Fruit fly (Drosophila melanogaster) whole organism, embryonic: ENCODE data around the gene dind.
A peak's percentile ranks its signal among the peaks of the same experiment; 100 is the strongest.

Experiments used
- ATbp ChIP-seq: fragments of 200-800 bp; sonication (Bioruptor generic); optimal IDR thresholded peaks from 2 replicates; lab custom pipeline; 2017; ENCODE audit warnings: missing biosample characterization, mild to moderate bottlenecking, missing genetic modification characterization, missing genetic modification reagents
- Aef1 ChIP-seq: fragments of 200-800 bp; sonication (Bioruptor generic); IDR thresholded peaks from 3 replicates; pipeline ENCODE4 v1.3.6; 2022; ENCODE audit warnings: missing biosample characterization, missing genetic modification characterization
- Awh ChIP-seq: fragments of 200-800 bp; sonication (Bioruptor generic); IDR thresholded peaks from 2 replicates; pipeline ENCODE4, ENCODE4 v1.3.6; 2022; ENCODE audit warnings: missing biosample characterization, missing genetic modification characterization
- Bdp1 ChIP-seq: fragments of 200-800 bp; sonication (Bioruptor generic); optimal IDR thresholded peaks from 3 replicates; lab custom pipeline; 2016; ENCODE audit warnings: missing biosample characterization, missing genetic modification characterization
- CG13624 ChIP-seq: fragments of 200-800 bp; sonication (Bioruptor generic); optimal IDR thresholded peaks from 2 replicates; lab custom pipeline; 2016; ENCODE audit warnings: missing biosample characterization, missing genetic modification characterization
- CG1603 ChIP-seq: fragments of 200-800 bp; sonication (Bioruptor generic); optimal IDR thresholded peaks from 2 replicates; lab custom pipeline; 2019; ENCODE audit warnings: missing biosample characterization, mild to moderate bottlenecking, missing genetic modification characterization, moderate library complexity
- CG17328 ChIP-seq: fragments of 200-800 bp; sonication (Bioruptor generic); IDR thresholded peaks from 2 replicates; pipeline ENCODE4 v1.3.6; 2022; ENCODE audit warnings: missing biosample characterization, missing genetic modification characterization
- CG17385 ChIP-seq: fragments of 200-800 bp; sonication (Bioruptor generic); optimal IDR thresholded peaks from 3 replicates; lab custom pipeline; 2018; ENCODE audit warnings: missing biosample characterization, mild to moderate bottlenecking, missing genetic modification characterization
- CG18476 ChIP-seq: fragments of 200-800 bp; sonication (Bioruptor generic); optimal IDR thresholded peaks from 2 replicates; lab custom pipeline; 2016; ENCODE audit warnings: missing biosample characterization, mild to moderate bottlenecking, missing genetic modification characterization
- CG2120 ChIP-seq: fragments of 200-800 bp; sonication (Bioruptor generic); optimal IDR thresholded peaks from 3 replicates; lab custom pipeline; 2016; ENCODE audit warnings: missing biosample characterization, missing genetic modification characterization
- CG2678 ChIP-seq: fragments of 200-800 bp; sonication (Bioruptor generic); optimal IDR thresholded peaks from 3 replicates; lab custom pipeline; 2019; ENCODE audit warnings: missing biosample characterization, mild to moderate bottlenecking, missing genetic modification characterization, moderate library complexity
- CG2712 ChIP-seq: fragments of 200-800 bp; optimal IDR thresholded peaks from 3 replicates; lab custom pipeline; 2019; ENCODE audit warnings: missing biosample characterization, mild to moderate bottlenecking, missing genetic modification characterization, moderate library complexity
- CG30403 ChIP-seq: fragments of 200-800 bp; sonication (Bioruptor generic); optimal IDR thresholded peaks from 3 replicates; lab custom pipeline; 2016; ENCODE audit warnings: missing biosample characterization, missing genetic modification characterization
- CG7372 ChIP-seq: fragments of 200-800 bp; sonication (Bioruptor generic); IDR thresholded peaks from 2 replicates; pipeline ENCODE4 v1.3.6; 2022; ENCODE audit warnings: missing biosample characterization, missing genetic modification characterization
- CG7839 ChIP-seq: fragments of 200-800 bp; sonication (Bioruptor generic); optimal IDR thresholded peaks from 3 replicates; lab custom pipeline; 2018; ENCODE audit warnings: missing biosample characterization, mild to moderate bottlenecking, missing genetic modification characterization, moderate library complexity
- CG8388 ChIP-seq: fragments of 200-800 bp; sonication (Bioruptor generic); optimal IDR thresholded peaks from 2 replicates; lab custom pipeline; 2019; ENCODE audit warnings: missing biosample characterization, mild to moderate bottlenecking, missing genetic modification characterization, moderate library complexity
- CG9727 ChIP-seq: fragments of 200-800 bp; sonication (Bioruptor generic); optimal IDR thresholded peaks from 3 replicates; lab custom pipeline; 2017; ENCODE audit warnings: missing biosample characterization, mild to moderate bottlenecking, missing genetic modification characterization
- CG9932 ChIP-seq: fragments of 200-800 bp; sonication (Bioruptor generic); IDR thresholded peaks from 2 replicates; pipeline ENCODE4 v1.3.6; 2022; ENCODE audit warnings: missing biosample characterization, missing genetic modification characterization
- Deaf1 ChIP-seq: fragments of 200-800 bp; optimal IDR thresholded peaks from 3 replicates; lab custom pipeline; 2019; ENCODE audit warnings: missing biosample characterization, mild to moderate bottlenecking, missing genetic modification characterization, moderate library complexity
- Dek ChIP-seq: fragments of 200-800 bp; sonication (Bioruptor generic); optimal IDR thresholded peaks from 3 replicates; lab custom pipeline; 2019; ENCODE audit warnings: missing biosample characterization, mild to moderate bottlenecking, missing genetic modification characterization, moderate library complexity
- Ets65A ChIP-seq: fragments of 200-800 bp; sonication (Bioruptor generic); peaks from one replicate; lab custom pipeline; 2016; ENCODE audit warnings: missing biosample characterization, missing genetic modification characterization
- HHEX ChIP-seq: fragments of 200-800 bp; sonication (Bioruptor generic); optimal IDR thresholded peaks from 3 replicates; lab custom pipeline; 2017; ENCODE audit warnings: missing biosample characterization, mild to moderate bottlenecking, missing genetic modification characterization, missing genetic modification reagents
- Hr3 ChIP-seq: fragments of 200-800 bp; sonication (Bioruptor generic); optimal IDR thresholded peaks from 3 replicates; lab custom pipeline; 2016; ENCODE audit warnings: missing biosample characterization, missing genetic modification characterization
- Hsf ChIP-seq: fragments of 200-800 bp; sonication (Bioruptor generic); optimal IDR thresholded peaks from 3 replicates; lab custom pipeline; 2016; ENCODE audit warnings: missing biosample characterization, missing genetic modification characterization
- NC2α ChIP-seq: fragments of 200-800 bp; sonication (Bioruptor generic); optimal IDR thresholded peaks from 2 replicates; lab custom pipeline; 2016; ENCODE audit warnings: missing biosample characterization, missing genetic modification characterization
- Oli ChIP-seq: fragments of 200-800 bp; sonication (Bioruptor generic); optimal IDR thresholded peaks from 2 replicates; lab custom pipeline; 2018; ENCODE audit warnings: missing biosample characterization, mild to moderate bottlenecking, missing genetic modification characterization, moderate library complexity
- Opbp ChIP-seq: fragments of 200-800 bp; sonication (Bioruptor generic); IDR thresholded peaks from 3 replicates; pipeline ENCODE4 v1.3.6; 2022; ENCODE audit warnings: missing biosample characterization, missing genetic modification characterization; ENCODE audit not compliant: partially characterized antibody
- Optix ChIP-seq: fragments of 200-800 bp; sonication (Bioruptor generic); IDR thresholded peaks from 3 replicates; pipeline ENCODE4 v1.3.6; 2022; ENCODE audit warnings: missing biosample characterization, missing genetic modification characterization
- PHDP ChIP-seq: fragments of 200-800 bp; sonication (Bioruptor generic); optimal IDR thresholded peaks from 3 replicates; lab custom pipeline; 2018; ENCODE audit warnings: missing biosample characterization, mild to moderate bottlenecking, missing genetic modification characterization, moderate library complexity
- Pdp1 ChIP-seq, 2 experiments: fragments of 200-800 bp; sonication (Bioruptor generic); optimal IDR thresholded peaks; 3 replicates each; lab custom pipeline; 2016; ENCODE audit warnings: missing biosample characterization in 2 of 2, missing genetic modification characterization in 2 of 2, mild to moderate bottlenecking in 1 of 2, moderate library complexity in 1 of 2
- Xbp1 ChIP-seq: fragments of 200-800 bp; sonication (Bioruptor generic); optimal IDR thresholded peaks from 3 replicates; lab custom pipeline; 2016; ENCODE audit warnings: missing biosample characterization, mild to moderate bottlenecking, missing genetic modification characterization
- Xrp1 ChIP-seq: fragments of 200-800 bp; sonication (Bioruptor generic); IDR thresholded peaks from 2 replicates; pipeline ENCODE4 v1.3.6; 2022; ENCODE audit warnings: missing biosample characterization, missing genetic modification characterization
- croc ChIP-seq: fragments of 200-800 bp; sonication (Bioruptor generic); conservative IDR thresholded peaks from 3 replicates; pipeline ENCODE4 v1.3.6; 2022; ENCODE audit warnings: missing biosample characterization, missing genetic modification characterization
- dmrt99B ChIP-seq: fragments of 200-800 bp; sonication (Bioruptor generic); optimal IDR thresholded peaks from 2 replicates; lab custom pipeline; 2018; ENCODE audit warnings: missing biosample characterization, mild to moderate bottlenecking, missing genetic modification characterization, moderate library complexity
- dpn ChIP-seq, 2 experiments: fragments of 200-800 bp; sonication (Bioruptor generic); optimal IDR thresholded peaks; 3 replicates each; lab custom pipeline; 2016; ENCODE audit warnings: missing biosample characterization in 2 of 2, missing genetic modification characterization in 2 of 2
- fd96Cb ChIP-seq: fragments of 200-800 bp; sonication (Bioruptor generic); optimal IDR thresholded peaks from 2 replicates; lab custom pipeline; 2018; ENCODE audit warnings: missing biosample characterization, mild to moderate bottlenecking, missing genetic modification characterization, moderate library complexity
- gem ChIP-seq: fragments of 200-800 bp; sonication (Bioruptor generic); optimal IDR thresholded peaks from 2 replicates; lab custom pipeline; 2019; ENCODE audit warnings: missing biosample characterization, mild to moderate bottlenecking, missing genetic modification characterization, moderate library complexity
- grau ChIP-seq: fragments of 200-800 bp; optimal IDR thresholded peaks from 3 replicates; lab custom pipeline; 2019; ENCODE audit warnings: missing biosample characterization, mild to moderate bottlenecking, missing genetic modification characterization, moderate library complexity
- grn ChIP-seq: fragments of 200-800 bp; sonication (Bioruptor generic); optimal IDR thresholded peaks from 3 replicates; lab custom pipeline; 2017; ENCODE audit warnings: missing biosample characterization, missing genetic modification characterization
- hkb ChIP-seq, 2 experiments: fragments of 200-800 bp in 1 of 2; fragments of >200 bp in 1 of 2; sonication (Bioruptor generic) in 1 of 2; IDR thresholded peaks in 1 of 2; optimal IDR thresholded peaks in 1 of 2; 2 replicates each; pipeline versions ENCODE4 v1.3.6 to Lab custom; 2017 to 2022; ENCODE audit warnings: missing biosample characterization in 1 of 2, missing genetic modification characterization in 1 of 2
- jumu ChIP-seq: fragments of 200-800 bp; sonication (Bioruptor generic); optimal IDR thresholded peaks from 3 replicates; lab custom pipeline; 2016; ENCODE audit warnings: missing biosample characterization, missing genetic modification characterization
- lmd ChIP-seq: fragments of 200-800 bp; sonication (Bioruptor generic); IDR thresholded peaks from 2 replicates; pipeline ENCODE4 v1.3.6; 2022; ENCODE audit warnings: missing biosample characterization, missing genetic modification characterization
- pan ChIP-seq, 4 experiments: fragments of >200 bp in 3 of 4; fragments of 200-800 bp in 1 of 4; sonication (Bioruptor generic) in 1 of 4; optimal IDR thresholded peaks in 3 of 4; IDR thresholded peaks in 1 of 4; 2 replicates each; pipeline versions ENCODE4 v1.3.6 to Lab custom; 2017 to 2022; ENCODE audit warnings: missing biosample characterization in 2 of 4, missing genetic modification characterization in 2 of 4, mixed read lengths in 1 of 4
- peb ChIP-seq: fragments of 200-800 bp; sonication (Bioruptor generic); IDR thresholded peaks from 2 replicates; pipeline ENCODE4 v1.3.6; 2022; ENCODE audit warnings: missing biosample characterization, missing genetic modification characterization
- phol ChIP-seq: fragments of 200-800 bp; sonication (Bioruptor generic); optimal IDR thresholded peaks from 3 replicates; lab custom pipeline; 2018; ENCODE audit warnings: missing biosample characterization, mild to moderate bottlenecking, missing genetic modification characterization, moderate library complexity
- sens ChIP-seq: fragments of 200-800 bp; sonication (Bioruptor generic); peaks from one replicate; lab custom pipeline; 2016; ENCODE audit warnings: missing biosample characterization, missing genetic modification characterization
- ssp ChIP-seq: fragments of 200-800 bp; sonication (Bioruptor generic); IDR thresholded peaks from 2 replicates; pipeline ENCODE4 v1.3.6; 2022; ENCODE audit warnings: missing biosample characterization, missing genetic modification characterization
- trem ChIP-seq: fragments of 200-800 bp; optimal IDR thresholded peaks from 3 replicates; lab custom pipeline; 2019; ENCODE audit warnings: missing biosample characterization, mild to moderate bottlenecking, missing genetic modification characterization, moderate library complexity

The dind gene

DNA sequence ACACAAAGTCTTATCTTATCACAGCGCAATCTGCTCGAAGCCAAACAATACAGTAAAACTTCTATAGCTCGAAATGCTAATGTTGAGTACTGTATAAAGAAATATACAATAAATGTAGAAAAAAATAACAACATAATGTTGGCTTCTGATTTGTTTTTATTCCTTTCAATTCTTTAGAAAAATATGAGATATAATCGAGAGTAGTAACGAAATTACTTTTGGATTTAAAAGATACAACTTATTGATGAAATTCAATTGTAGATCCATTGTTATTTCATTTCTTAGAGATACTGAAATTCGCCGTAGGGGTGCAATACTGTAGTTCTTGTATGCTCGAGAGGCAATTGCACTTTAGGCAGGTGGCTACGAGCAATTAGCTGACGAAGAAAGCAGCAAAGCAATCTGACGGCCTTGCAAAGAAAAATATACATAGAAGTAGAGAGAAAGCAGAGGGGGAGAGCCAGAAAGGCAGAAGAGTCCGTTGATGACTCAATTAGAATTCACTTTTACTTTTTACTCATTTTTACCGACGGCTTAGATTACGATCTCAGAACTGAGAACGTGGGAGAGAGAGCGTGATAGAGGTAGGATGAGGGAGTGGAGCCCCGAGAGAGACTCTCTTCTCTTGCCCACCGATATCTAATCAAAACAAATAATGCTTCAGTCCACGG, 6.8 kb downstream of the dind start (continued):
- TF ChIP-seq croc (GFP tag; lab: Robert Waterston, UW): 0 out of 3 replicates have a peak, but pooled peaks have one; percentile 28
- no peak for TF ChIP-seq Optix
- peak; percentile 44 for TF ChIP-seq Xrp1
- no peak for TF ChIP-seq CG9932 (GFP tag; lab: Robert Waterston, UW)
- peak; percentile 75 for TF ChIP-seq CG30403 (GFP tag; lab: Kevin White, UChicago)
- TF ChIP-seq phol (tag; lab: Kevin White, UChicago): peak; percentile 76
- peak; percentile 88 for TF ChIP-seq Ets65A (GFP tag; lab: Kevin White, UChicago)
- TF ChIP-seq gem (tag; lab: Kevin White, UChicago): peak; percentile 84
- peak; percentile 53 for TF ChIP-seq ATbp (GFP tag; lab: Kevin White, UChicago)
- peak; percentile 27 for TF ChIP-seq Xbp1 (GFP tag; lab: Kevin White, UChicago)
- TF ChIP-seq fd96Cb (tag; lab: Kevin White, UChicago): peak; percentile 54
- TF ChIP-seq Opbp (GFP tag; lab: Robert Waterston, UW): no peak
- TF ChIP-seq pan (optimal IDR thresholded peaks at IDR 0.05; lab: Kevin White, UChicago): no peak
- peak in 1 of 2 experiments; percentile 26 for TF ChIP-seq pan (GFP tag; optimal IDR thresholded peaks at IDR 0.05 in 1 of 2, IDR thresholded peaks at IDR 0.05 in 1 of 2)
- TF ChIP-seq Hr3 (GFP tag; lab: Kevin White, UChicago): peak; percentile 36
- peak; percentile 47; the same call in 1 of the 2 replicates for TF ChIP-seq CG17328 (GFP tag; lab: Robert Waterston, UW)
- TF ChIP-seq NC2α (GFP tag; lab: Kevin White, UChicago): no peak
- peak; percentile 91 for TF ChIP-seq CG7839
- peak; percentile 45 for TF ChIP-seq lmd (GFP tag; lab: Robert Waterston, UW)
- peak; percentile 65 for TF ChIP-seq CG13624 (GFP tag; lab: Kevin White, UChicago)
- TF ChIP-seq jumu (GFP tag; lab: Kevin White, UChicago): peak; percentile 34
- no peak for TF ChIP-seq Bdp1 (GFP tag; lab: Kevin White, UChicago)
- TF ChIP-seq peb (GFP tag; lab: Robert Waterston, UW): 0 out of 2 replicates have a peak, but pooled peaks have one; percentile 7
- TF ChIP-seq grn (GFP tag; lab: Kevin White, UChicago): peak; percentile 85
- peak; percentile 35 for TF ChIP-seq Hsf (GFP tag; lab: Kevin White, UChicago)
- peak in 1 of 2 experiments; percentile 51 for TF ChIP-seq Pdp1 (GFP tag; optimal IDR thresholded peaks at IDR 0.05; lab: Kevin White, UChicago)
- peak; percentile 39 for TF ChIP-seq CG1603 (tag; lab: Kevin White, UChicago)
- peak; percentile 24; the same call in 1 of the 2 replicates for TF ChIP-seq ssp (GFP tag; lab: Robert Waterston, UW)
- peak; percentile 76 for TF ChIP-seq CG8388 (GFP tag; lab: Kevin White, UChicago)
- TF ChIP-seq CG9727 (GFP tag; lab: Kevin White, UChicago): peak; percentile 41
- peak; percentile 93 for TF ChIP-seq grau (tag; lab: Kevin White, UChicago)
- peak; percentile 66 for TF ChIP-seq CG2712 (tag; lab: Kevin White, UChicago)
- TF ChIP-seq Deaf1 (tag; lab: Kevin White, UChicago): no peak
- TF ChIP-seq CG7372 (GFP tag; lab: Robert Waterston, UW): 0 out of 2 replicates have a peak, but pooled peaks have one; percentile 32
- peak; percentile 91 for TF ChIP-seq sens (GFP tag; lab: Kevin White, UChicago)
- peak; percentile 7 for TF ChIP-seq trem (tag; lab: Kevin White, UChicago)
- TF ChIP-seq hkb (optimal IDR thresholded peaks at IDR 0.05; lab: Kevin White, UChicago): no peak
- TF ChIP-seq hkb (GFP tag; IDR thresholded peaks at IDR 0.05; lab: Robert Waterston, UW): peak; percentile 70; the same call in 1 of the 2 replicates
- TF ChIP-seq CG18476: no peak
- TF ChIP-seq CG17385 (GFP tag; lab: Kevin White, UChicago): peak; percentile 40
- peak in 1 of 2 experiments; percentile 43 for TF ChIP-seq dpn (GFP tag; optimal IDR thresholded peaks at IDR 0.05; lab: Kevin White, UChicago)
- TF ChIP-seq Aef1 (GFP tag; lab: Robert Waterston, UW): peak; percentile 29; the same call in 1 of the 3 replicates
- peak; percentile 61 for TF ChIP-seq Dek (tag; lab: Kevin White, UChicago)
- peak; percentile 91 for TF ChIP-seq CG2678 (tag; lab: Kevin White, UChicago)
- peak; percentile 2 for TF ChIP-seq CG2120 (GFP tag; lab: Kevin White, UChicago)
- TF ChIP-seq HHEX (GFP tag; lab: Kevin White, UChicago): peak; percentile 45
- TF ChIP-seq Awh (GFP tag; lab: Robert Waterston, UW): peak; percentile 27; the same call in 1 of the 2 replicates
- peak; percentile 63 for TF ChIP-seq Oli (tag; lab: Kevin White, UChicago)
- peak; percentile 80 for TF ChIP-seq dmrt99B
- peak; percentile 65 for TF ChIP-seq PHDP (tag; lab: Kevin White, UChicago)
